Fruit fly (Drosophila melanogaster) whole organism, wandering third instar larva: ENCODE measurements around the gene CG1812.
A peak's percentile ranks its signal among the peaks of the same experiment; 100 is the strongest.

Experiments used
- Abd-B ChIP-seq: fragments of >200 bp; optimal IDR thresholded peaks from 2 replicates; lab custom pipeline; 2017; ENCODE audit warnings: missing biosample characterization, missing genetic modification characterization
- CG32264 ChIP-seq: fragments of 200-800 bp; sonication (Bioruptor generic); optimal IDR thresholded peaks from 2 replicates; lab custom pipeline; 2016; ENCODE audit warnings: missing biosample characterization, missing genetic modification characterization
- CG9705 ChIP-seq: fragments of 200-800 bp; sonication (Bioruptor generic); optimal IDR thresholded peaks from 2 replicates; lab custom pipeline; 2018; ENCODE audit warnings: missing biosample characterization, mild to moderate bottlenecking, missing genetic modification characterization
- CrebA ChIP-seq: fragments of 200-800 bp; sonication (Bioruptor generic); optimal IDR thresholded peaks from 2 replicates; lab custom pipeline; 2016; ENCODE audit warnings: missing biosample characterization, mild to moderate bottlenecking, missing genetic modification characterization, borderline replicate concordance
- Dfd ChIP-seq: fragments of >200 bp; optimal IDR thresholded peaks from 2 replicates; lab custom pipeline; 2017; ENCODE audit warnings: missing biosample characterization, missing genetic modification characterization
- Dif ChIP-seq: fragments of 200-275, 200-300 bp; sonication (Bioruptor generic); optimal IDR thresholded peaks from 2 replicates; lab custom pipeline; 2018; ENCODE audit warnings: missing biosample characterization, missing genetic modification characterization; ENCODE audit not compliant: partially characterized antibody
- GATAd ChIP-seq: sonication (Bioruptor generic); optimal IDR thresholded peaks from 2 replicates; lab custom pipeline; 2016; ENCODE audit warnings: missing biosample characterization, missing genetic modification characterization
- HLH106 ChIP-seq: fragments of 200-800 bp; optimal IDR thresholded peaks from 3 replicates; lab custom pipeline; 2019; ENCODE audit warnings: missing biosample characterization, mild to moderate bottlenecking, missing genetic modification characterization, moderate library complexity
- Hnf4 ChIP-seq: fragments of 200-800 bp; sonication (Bioruptor generic); optimal IDR thresholded peaks from 2 replicates; lab custom pipeline; 2016; ENCODE audit warnings: missing biosample characterization, mild to moderate bottlenecking, missing genetic modification characterization
- Hr78 ChIP-seq: fragments of >200 bp; optimal IDR thresholded peaks from 2 replicates; lab custom pipeline; 2017; ENCODE audit warnings: missing biosample characterization, missing genetic modification characterization
- Hr83 ChIP-seq: fragments of 200-300 bp; sonication (Bioruptor generic); optimal IDR thresholded peaks from 2 replicates; lab custom pipeline; 2016; ENCODE audit warnings: missing biosample characterization, mild to moderate bottlenecking, missing genetic modification characterization, moderate library complexity; ENCODE audit not compliant: poor library complexity, severe bottlenecking
- Jra ChIP-seq: sonication (Bioruptor generic); optimal IDR thresholded peaks from 2 replicates; lab custom pipeline; 2016; ENCODE audit warnings: missing biosample characterization, missing genetic modification characterization
- Mio ChIP-seq: sonication (Bioruptor generic); optimal IDR thresholded peaks from 2 replicates; lab custom pipeline; 2016; ENCODE audit warnings: missing biosample characterization, missing genetic modification characterization
- Myc ChIP-seq: fragments of >200 bp; optimal IDR thresholded peaks from 2 replicates; lab custom pipeline; 2017
- N ChIP-seq: fragments of >200 bp; optimal IDR thresholded peaks from 2 replicates; lab custom pipeline; 2018; ENCODE audit warnings: missing biosample characterization, missing external identifiers, missing genetic modification characterization
- OdsH ChIP-seq: fragments of 200-800 bp; sonication (Bioruptor generic); optimal IDR thresholded peaks from 2 replicates; lab custom pipeline; 2016; ENCODE audit warnings: missing biosample characterization, mild to moderate bottlenecking, missing genetic modification characterization
- Rel ChIP-seq, 2 experiments: fragments of 200-800 bp; sonication (Bioruptor generic) in 1 of 2; optimal IDR thresholded peaks; 2 replicates in 1 of 2; 3 replicates in 1 of 2; lab custom pipeline; 2016 to 2019; ENCODE audit warnings: mild to moderate bottlenecking in 2 of 2, missing biosample characterization in 2 of 2, missing genetic modification characterization in 2 of 2, moderate library complexity in 1 of 2
- Sp1 ChIP-seq: fragments of 200-800 bp; sonication (Bioruptor generic); optimal IDR thresholded peaks from 3 replicates; lab custom pipeline; 2019; ENCODE audit warnings: missing biosample characterization, mild to moderate bottlenecking, missing genetic modification characterization, moderate library complexity
- Vsx2 ChIP-seq: fragments of 200-300, 225-300 bp; sonication (Bioruptor generic); optimal IDR thresholded peaks from 2 replicates; lab custom pipeline; 2018; ENCODE audit warnings: missing biosample characterization, missing genetic modification characterization; ENCODE audit not compliant: partially characterized antibody
- br ChIP-seq: fragments of 200-800 bp; sonication (Bioruptor generic); optimal IDR thresholded peaks from 2 replicates; lab custom pipeline; 2016; ENCODE audit warnings: missing biosample characterization, missing genetic modification characterization
- brk ChIP-seq: fragments of 200-800 bp; sonication (Bioruptor generic); optimal IDR thresholded peaks from 2 replicates; lab custom pipeline; 2016; ENCODE audit warnings: missing biosample characterization, mild to moderate bottlenecking, missing genetic modification characterization
- dl ChIP-seq, 2 experiments: fragments of 175-275, 200-275 bp in 1 of 2; fragments of 200-275 bp in 1 of 2; sonication (Bioruptor generic); optimal IDR thresholded peaks; lab custom pipeline; 2018; ENCODE audit warnings: mild to moderate bottlenecking in 2 of 2, missing biosample characterization in 2 of 2, missing genetic modification characterization in 2 of 2, moderate library complexity in 2 of 2; ENCODE audit not compliant: partially characterized antibody in 2 of 2, insufficient read depth in 1 of 2
- dmrt93B ChIP-seq: fragments of 200-800 bp; sonication (Bioruptor generic); optimal IDR thresholded peaks from 2 replicates; lab custom pipeline; 2018; ENCODE audit warnings: missing biosample characterization, mild to moderate bottlenecking, missing genetic modification characterization
- dsf ChIP-seq: sonication (Bioruptor generic); optimal IDR thresholded peaks from 2 replicates; lab custom pipeline; 2016; ENCODE audit warnings: missing biosample characterization, missing genetic modification characterization, borderline replicate concordance
- ey ChIP-seq: fragments of 200-800 bp; sonication (Bioruptor generic); optimal IDR thresholded peaks from 2 replicates; lab custom pipeline; 2016; ENCODE audit warnings: missing biosample characterization, missing genetic modification characterization
- foxo ChIP-seq, 2 experiments: fragments of 200-800 bp; sonication (Bioruptor generic); optimal IDR thresholded peaks; 2 replicates in 1 of 2; 3 replicates in 1 of 2; lab custom pipeline; 2016 to 2017; ENCODE audit warnings: missing biosample characterization in 2 of 2, missing genetic modification characterization in 2 of 2
- fru ChIP-seq: fragments of 200-800 bp; sonication (Bioruptor generic); optimal IDR thresholded peaks from 3 replicates; lab custom pipeline; 2016; ENCODE audit warnings: missing biosample characterization, mild to moderate bottlenecking, missing genetic modification characterization
- h ChIP-seq: fragments of 200-800 bp; sonication (Bioruptor generic); optimal IDR thresholded peaks from 3 replicates; lab custom pipeline; 2016; ENCODE audit warnings: missing biosample characterization, mild to moderate bottlenecking, missing genetic modification characterization
- jim ChIP-seq: fragments of 175-275, 200-325 bp; sonication (Bioruptor generic); optimal IDR thresholded peaks from 2 replicates; lab custom pipeline; 2016; ENCODE audit warnings: missing biosample characterization, mild to moderate bottlenecking, missing genetic modification characterization
- lola ChIP-seq: fragments of >200 bp; optimal IDR thresholded peaks from 2 replicates; lab custom pipeline; 2017; ENCODE audit warnings: missing biosample characterization, missing genetic modification characterization
- pan ChIP-seq: fragments of >200 bp; optimal IDR thresholded peaks from 2 replicates; lab custom pipeline; 2017
- psq ChIP-seq: fragments of 200-800 bp; sonication (Bioruptor generic); optimal IDR thresholded peaks from 3 replicates; lab custom pipeline; 2017; ENCODE audit warnings: missing biosample characterization, mild to moderate bottlenecking, missing genetic modification characterization, moderate library complexity
- rgr ChIP-seq: fragments of 200-800 bp; sonication (Bioruptor generic); optimal IDR thresholded peaks from 3 replicates; lab custom pipeline; 2016; ENCODE audit warnings: missing biosample characterization, mild to moderate bottlenecking, missing genetic modification characterization
- sage ChIP-seq: fragments of 200-800 bp; sonication (Bioruptor generic); optimal IDR thresholded peaks from 2 replicates; lab custom pipeline; 2016; ENCODE audit warnings: missing biosample characterization, mild to moderate bottlenecking, missing genetic modification characterization
- sv ChIP-seq: fragments of 200-800 bp; sonication (Bioruptor generic); optimal IDR thresholded peaks from 3 replicates; lab custom pipeline; 2016; ENCODE audit warnings: missing biosample characterization, missing genetic modification characterization
- tai ChIP-seq: sonication (Bioruptor generic); optimal IDR thresholded peaks from 2 replicates; lab custom pipeline; 2016; ENCODE audit warnings: missing biosample characterization, missing genetic modification characterization
- woc ChIP-seq: sonication (Bioruptor generic); optimal IDR thresholded peaks from 2 replicates; lab custom pipeline; 2016; ENCODE audit warnings: missing biosample characterization, mild to moderate bottlenecking, missing genetic modification characterization

Gene CG1812

dm6 chrX:20503504-20503829 is 7.9 kb upstream of the CG1812 start:
- no peak for TF ChIP-seq lola (GFP tag; lab: Kevin White, UChicago)
- TF ChIP-seq dmrt93B (GFP tag; lab: Kevin White, UChicago) = peak; percentile 2
- no peak for TF ChIP-seq OdsH
- no peak for TF ChIP-seq br (GFP tag; lab: Kevin White, UChicago)
- no peak for TF ChIP-seq sage (GFP tag; lab: Kevin White, UChicago)
- TF ChIP-seq Mio (GFP tag; lab: Kevin White, UChicago) = no peak

- TF ChIP-seq OdsH (peak; percentile 8), sage (GFP tag; lab: Kevin White, UChicago) (peak; percentile 17), foxo (GFP tag; optimal IDR thresholded peaks at IDR 0.05; lab: Kevin White, UChicago) (peak in 1 of 2 experiments; percentile 47), h (GFP tag; lab: Kevin White, UChicago) (peak; percentile 54), Hr83 (GFP tag; lab: Kevin White, UChicago) (peak; percentile 46), HLH106 (peak; percentile 13), Vsx2 (GFP tag; lab: Kevin White, UChicago) (no peak), woc (GFP tag; lab: Kevin White, UChicago) (no peak), tai (GFP tag; lab: Kevin White, UChicago) (peak; percentile 48), lola (GFP tag; lab: Kevin White, UChicago) (no peak), psq (GFP tag; lab: Kevin White, UChicago) (peak; percentile 36), fru (GFP tag; lab: Kevin White, UChicago) (peak; percentile 2), Hnf4 (GFP tag; lab: Kevin White, UChicago) (peak; percentile 65), br (GFP tag; lab: Kevin White, UChicago) (peak; percentile 11), rgr (peak; percentile 69)
Measured at dm6 chrX:20505897-20506296, 5.4 kb upstream of the CG1812 start.

dm6 chrX:20507785-20508184 is 3.6 kb upstream of the CG1812 start:
- TF ChIP-seq sv = peak; percentile 28
- TF ChIP-seq HLH106 = no peak
- TF ChIP-seq Sp1 (GFP tag; lab: Kevin White, UChicago) = no peak
- TF ChIP-seq Abd-B (GFP tag; lab: Kevin White, UChicago) = no peak
- peak; percentile 17 for TF ChIP-seq ey (GFP tag; lab: Kevin White, UChicago)
- peak; percentile 13 for TF ChIP-seq h (GFP tag; lab: Kevin White, UChicago)
- no peak for TF ChIP-seq Jra (GFP tag; lab: Kevin White, UChicago)
- no peak for TF ChIP-seq lola (GFP tag; lab: Kevin White, UChicago)
- TF ChIP-seq pan = no peak
- no peak for TF ChIP-seq CG32264 (GFP tag; lab: Kevin White, UChicago)
- TF ChIP-seq foxo (GFP tag; optimal IDR thresholded peaks at IDR 0.05; lab: Kevin White, UChicago) = peak in 1 of 2 experiments; percentile 40
- peak; percentile 15 for TF ChIP-seq rgr
- TF ChIP-seq, all 38 proteins: peak for 5

- TF ChIP-seq pan (no peak), CG32264 (GFP tag; lab: Kevin White, UChicago) (no peak), N (GFP tag; lab: Kevin White, UChicago) (no peak), Rel (GFP tag; optimal IDR thresholded peaks at IDR 0.05; lab: Kevin White, UChicago) (no peak), Rel (tag; optimal IDR thresholded peaks at IDR 0.05; lab: Kevin White, UChicago) (no peak), Myc (no peak), CrebA (no peak), CG9705 (GFP tag; lab: Kevin White, UChicago) (no peak), OdsH (peak; percentile 53), sv (no peak), Vsx2 (GFP tag; lab: Kevin White, UChicago) (no peak), dsf (GFP tag; lab: Kevin White, UChicago) (no peak), ey (GFP tag; lab: Kevin White, UChicago) (peak; percentile 37), lola (GFP tag; lab: Kevin White, UChicago) (no peak), dl (GFP tag; optimal IDR thresholded peaks at IDR 0.05; lab: Kevin White, UChicago; ENCODE audit: insufficient read depth in 1 of 2, partially characterized antibody in 2 of 2) (no peak), brk (GFP tag; lab: Kevin White, UChicago) (no peak), HLH106 (peak; percentile 21), Abd-B (GFP tag; lab: Kevin White, UChicago) (no peak), foxo (GFP tag; optimal IDR thresholded peaks at IDR 0.05; lab: Kevin White, UChicago) (peak in 1 of 2 experiments; percentile 65), Jra (GFP tag; lab: Kevin White, UChicago) (no peak), Mio (GFP tag; lab: Kevin White, UChicago) (no peak), tai (GFP tag; lab: Kevin White, UChicago) (no peak), Dif (no peak), jim (peak; percentile 52), Dfd (GFP tag; lab: Kevin White, UChicago) (no peak), psq (GFP tag; lab: Kevin White, UChicago) (peak; percentile 51), GATAd (GFP tag; lab: Kevin White, UChicago) (no peak), sage (GFP tag; lab: Kevin White, UChicago) (no peak), dmrt93B (GFP tag; lab: Kevin White, UChicago) (no peak), rgr (peak; percentile 63), Hr83 (GFP tag; lab: Kevin White, UChicago) (no peak), Sp1 (GFP tag; lab: Kevin White, UChicago) (peak; percentile 21), woc (GFP tag; lab: Kevin White, UChicago) (peak; percentile 59), br (GFP tag; lab: Kevin White, UChicago) (peak; percentile 63), Hr78 (GFP tag; lab: Kevin White, UChicago) (no peak)
Measured at dm6 chrX:20509535-20510424, 1.6 kb upstream of the CG1812 start.
